Fruit fly (Drosophila melanogaster) whole organism, embryonic: ENCODE results near the gene Zif.
A peak's percentile ranks its signal among the peaks of the same experiment; 100 is the strongest.

Experiments
- Adf1 ChIP-seq: fragments of 200-800 bp; sonication (Bioruptor generic); IDR thresholded peaks from 2 replicates; pipeline ENCODE4 v1.3.6; 2022; ENCODE audit warnings: missing biosample characterization, missing genetic modification characterization
- Bdp1 ChIP-seq: fragments of 200-800 bp; sonication (Bioruptor generic); optimal IDR thresholded peaks from 3 replicates; lab custom pipeline; 2016; ENCODE audit warnings: missing biosample characterization, missing genetic modification characterization
- CG1024 ChIP-seq: fragments of 200-800 bp; sonication (Bioruptor generic); IDR thresholded peaks from 2 replicates; pipeline ENCODE4 v1.3.6; 2022; ENCODE audit warnings: missing biosample characterization, missing genetic modification characterization
- CG15696 ChIP-seq: fragments of 200-800 bp; sonication (Bioruptor generic); optimal IDR thresholded peaks from 2 replicates; lab custom pipeline; 2019; ENCODE audit warnings: missing biosample characterization, mild to moderate bottlenecking, missing genetic modification characterization, moderate library complexity
- CG16815 ChIP-seq: fragments of 200-800 bp; sonication (Bioruptor generic); optimal IDR thresholded peaks from 3 replicates; lab custom pipeline; 2017; ENCODE audit warnings: missing biosample characterization, mild to moderate bottlenecking, missing genetic modification characterization
- CG2116 ChIP-seq: fragments of 200-800 bp; sonication (Bioruptor generic); optimal IDR thresholded peaks from 3 replicates; lab custom pipeline; 2018; ENCODE audit warnings: missing biosample characterization, mild to moderate bottlenecking, missing genetic modification characterization
- CG31365 ChIP-seq: fragments of 200-800 bp; sonication (Bioruptor generic); optimal IDR thresholded peaks from 2 replicates; lab custom pipeline; 2018; ENCODE audit warnings: missing biosample characterization, mild to moderate bottlenecking, missing genetic modification characterization
- CG3163 ChIP-seq: fragments of 200-800 bp; sonication (Bioruptor generic); optimal IDR thresholded peaks from 3 replicates; lab custom pipeline; 2016; ENCODE audit warnings: missing biosample characterization, missing genetic modification characterization
- CG3847 ChIP-seq: fragments of 200-800 bp; sonication (Bioruptor generic); IDR thresholded peaks from 2 replicates; pipeline ENCODE4 v1.3.6; 2022; ENCODE audit warnings: missing biosample characterization, missing genetic modification characterization
- CG4617 ChIP-seq: fragments of 200-800 bp; sonication (Bioruptor generic); optimal IDR thresholded peaks from 3 replicates; lab custom pipeline; 2016; ENCODE audit warnings: missing biosample characterization, missing genetic modification characterization, borderline replicate concordance
- CG6175 ChIP-seq: fragments of 200-800 bp; sonication (Bioruptor generic); IDR thresholded peaks from 3 replicates; pipeline ENCODE4 v1.3.6; 2022; ENCODE audit warnings: missing biosample characterization, missing genetic modification characterization
- CG6654 ChIP-seq: fragments of 200-800 bp; sonication (Bioruptor generic); optimal IDR thresholded peaks from 2 replicates; lab custom pipeline; 2017; ENCODE audit warnings: missing biosample characterization, mild to moderate bottlenecking, missing genetic modification characterization
- CG7372 ChIP-seq: fragments of 200-800 bp; sonication (Bioruptor generic); IDR thresholded peaks from 2 replicates; pipeline ENCODE4 v1.3.6; 2022; ENCODE audit warnings: missing biosample characterization, missing genetic modification characterization
- CG7963 ChIP-seq: fragments of 200-800 bp; sonication (Bioruptor generic); IDR thresholded peaks from 3 replicates; pipeline ENCODE4 v1.3.6; 2022; ENCODE audit warnings: missing biosample characterization, missing genetic modification characterization; ENCODE audit not compliant: partially characterized antibody
- CG8765 ChIP-seq: fragments of 200-800 bp; sonication (Bioruptor generic); IDR thresholded peaks from 2 replicates; pipeline ENCODE4 v1.3.6; 2022; ENCODE audit warnings: missing biosample characterization, missing genetic modification characterization
- CG9437 ChIP-seq: fragments of 200-800 bp; sonication (Bioruptor generic); optimal IDR thresholded peaks from 2 replicates; lab custom pipeline; 2018; ENCODE audit warnings: missing biosample characterization, mild to moderate bottlenecking, missing genetic modification characterization
- Dip2 ChIP-seq: fragments of 200-800 bp; sonication (Bioruptor generic); IDR thresholded peaks from 2 replicates; pipeline ENCODE4 v1.3.6; 2022; ENCODE audit warnings: missing biosample characterization, missing genetic modification characterization
- Elba2 ChIP-seq: fragments of 200-800 bp; sonication (Bioruptor generic); optimal IDR thresholded peaks from 3 replicates; lab custom pipeline; 2016; ENCODE audit warnings: missing biosample characterization, missing genetic modification characterization
- HLH3B ChIP-seq: fragments of 200-800 bp; sonication (Bioruptor generic); IDR thresholded peaks from 2 replicates; pipeline ENCODE4 v1.3.6; 2022; ENCODE audit warnings: missing biosample characterization, missing genetic modification characterization
- HLH4C ChIP-seq: fragments of 200-800 bp; sonication (Bioruptor generic); IDR thresholded peaks from 3 replicates; pipeline ENCODE4 v1.3.6; 2022; ENCODE audit warnings: missing biosample characterization, missing genetic modification characterization; ENCODE audit not compliant: partially characterized antibody
- NC2β ChIP-seq: fragments of 200-800 bp; sonication (Bioruptor generic); optimal IDR thresholded peaks from 2 replicates; lab custom pipeline; 2016; ENCODE audit warnings: missing biosample characterization, missing genetic modification characterization
- Oli ChIP-seq: fragments of 200-800 bp; sonication (Bioruptor generic); optimal IDR thresholded peaks from 2 replicates; lab custom pipeline; 2018; ENCODE audit warnings: missing biosample characterization, mild to moderate bottlenecking, missing genetic modification characterization, moderate library complexity
- PHDP ChIP-seq: fragments of 200-800 bp; sonication (Bioruptor generic); optimal IDR thresholded peaks from 3 replicates; lab custom pipeline; 2018; ENCODE audit warnings: missing biosample characterization, mild to moderate bottlenecking, missing genetic modification characterization, moderate library complexity
- Poxn ChIP-seq: fragments of 200-800 bp; sonication (Bioruptor generic); IDR thresholded peaks from 2 replicates; pipeline ENCODE4 v1.3.6; 2022; ENCODE audit warnings: missing biosample characterization, missing genetic modification characterization
- Sin3A ChIP-seq: fragments of >200 bp; optimal IDR thresholded peaks from 2 replicates; lab custom pipeline; 2018
- Sox102F ChIP-seq: fragments of 200-800 bp; sonication (Bioruptor generic); optimal IDR thresholded peaks from 2 replicates; lab custom pipeline; 2018; ENCODE audit warnings: missing biosample characterization, mild to moderate bottlenecking, missing genetic modification characterization, moderate library complexity
- Sry-β ChIP-seq: fragments of 200-800 bp; sonication (Bioruptor generic); optimal IDR thresholded peaks from 2 replicates; lab custom pipeline; 2018; ENCODE audit warnings: missing biosample characterization, mild to moderate bottlenecking, missing genetic modification characterization, moderate library complexity
- TFAM ChIP-seq: fragments of 200-800 bp; sonication (Bioruptor generic); optimal IDR thresholded peaks from 2 replicates; lab custom pipeline; 2017; ENCODE audit warnings: missing biosample characterization, missing genetic modification characterization, inconsistent platforms
- ato ChIP-seq: fragments of 200-800 bp; sonication (Bioruptor generic); IDR thresholded peaks from 2 replicates; pipeline ENCODE4 v1.3.6; 2022; ENCODE audit warnings: missing biosample characterization, missing genetic modification characterization; ENCODE audit not compliant: partially characterized antibody
- bsh ChIP-seq, 2 experiments: fragments of 200-800 bp; sonication (Bioruptor generic); optimal IDR thresholded peaks; 2 replicates each; lab custom pipeline; 2017 to 2018; ENCODE audit warnings: mild to moderate bottlenecking in 2 of 2, missing biosample characterization in 2 of 2, missing genetic modification characterization in 2 of 2, moderate library complexity in 1 of 2
- gt ChIP-seq: fragments of 200-800 bp; sonication (Bioruptor generic); IDR thresholded peaks from 2 replicates; pipeline ENCODE4 v1.3.6; 2022; ENCODE audit warnings: missing biosample characterization, missing genetic modification characterization
- ham ChIP-seq: fragments of 200-800 bp; sonication (Bioruptor generic); IDR thresholded peaks from 2 replicates; pipeline ENCODE4 v1.3.6; 2022; ENCODE audit warnings: missing biosample characterization, missing genetic modification characterization
- jumu ChIP-seq: fragments of 200-800 bp; sonication (Bioruptor generic); optimal IDR thresholded peaks from 3 replicates; lab custom pipeline; 2016; ENCODE audit warnings: missing biosample characterization, missing genetic modification characterization
- kay ChIP-seq: fragments of 200-800 bp; sonication (Bioruptor generic); optimal IDR thresholded peaks from 2 replicates; lab custom pipeline; 2016; ENCODE audit warnings: missing biosample characterization, missing genetic modification characterization
- kni ChIP-seq: fragments of 200-800 bp; sonication (Bioruptor generic); optimal IDR thresholded peaks from 3 replicates; lab custom pipeline; 2017; ENCODE audit warnings: mild to moderate bottlenecking, missing biosample characterization, missing genetic modification reagents, missing genetic modification characterization
- maf-S ChIP-seq: fragments of 200-800 bp; sonication (Bioruptor generic); optimal IDR thresholded peaks from 2 replicates; lab custom pipeline; 2016; ENCODE audit warnings: missing biosample characterization, missing genetic modification characterization
- mirr ChIP-seq: fragments of 200-800 bp; sonication (Bioruptor generic); optimal IDR thresholded peaks from 3 replicates; lab custom pipeline; 2018; ENCODE audit warnings: missing biosample characterization, mild to moderate bottlenecking, missing genetic modification characterization
- nerfin-1 ChIP-seq: fragments of 200-800 bp; sonication (Bioruptor generic); optimal IDR thresholded peaks from 3 replicates; lab custom pipeline; 2019; ENCODE audit warnings: missing biosample characterization, mild to moderate bottlenecking, missing genetic modification characterization, moderate library complexity
- nerfin-2 ChIP-seq: fragments of 200-800 bp; sonication (Bioruptor generic); IDR thresholded peaks from 2 replicates; pipeline ENCODE4 v1.3.6; 2022; ENCODE audit warnings: missing biosample characterization, missing genetic modification characterization; ENCODE audit not compliant: partially characterized antibody
- odd ChIP-seq: fragments of 200-800 bp; sonication (Bioruptor generic); optimal IDR thresholded peaks from 2 replicates; lab custom pipeline; 2017; ENCODE audit warnings: missing biosample characterization, mild to moderate bottlenecking, missing genetic modification characterization
- org-1 ChIP-seq: fragments of 200-800 bp; sonication (Bioruptor generic); optimal IDR thresholded peaks from 2 replicates; lab custom pipeline; 2017; ENCODE audit warnings: missing biosample characterization, missing genetic modification characterization
- otp ChIP-seq: fragments of 200-800 bp; sonication (Bioruptor generic); IDR thresholded peaks from 3 replicates; pipeline ENCODE4, ENCODE4 v1.3.6; 2022; ENCODE audit warnings: missing biosample characterization, missing genetic modification characterization
- p53 ChIP-seq: fragments of 200-800 bp; sonication (Bioruptor generic); optimal IDR thresholded peaks from 2 replicates; lab custom pipeline; 2016; ENCODE audit warnings: missing biosample characterization, missing genetic modification characterization
- pum ChIP-seq: fragments of 200-800 bp; sonication (Bioruptor generic); optimal IDR thresholded peaks from 2 replicates; lab custom pipeline; 2016; ENCODE audit warnings: missing biosample characterization, missing genetic modification characterization
- row ChIP-seq: fragments of 200-800 bp; sonication (Bioruptor generic); IDR thresholded peaks from 3 replicates; pipeline ENCODE4 v1.3.6; 2022; ENCODE audit warnings: missing biosample characterization, missing genetic modification characterization
- run ChIP-seq: fragments of 200-800 bp; sonication (Bioruptor generic); optimal IDR thresholded peaks from 3 replicates; lab custom pipeline; 2018; ENCODE audit warnings: missing biosample characterization, mild to moderate bottlenecking, missing genetic modification characterization
- scrt ChIP-seq: fragments of 200-800 bp; sonication (Bioruptor generic); optimal IDR thresholded peaks from 2 replicates; lab custom pipeline; 2018; ENCODE audit warnings: missing biosample characterization, mild to moderate bottlenecking, missing genetic modification characterization, moderate library complexity
- sd ChIP-seq: fragments of 200-800 bp; sonication (Bioruptor generic); optimal IDR thresholded peaks from 3 replicates; lab custom pipeline; 2018; ENCODE audit warnings: missing biosample characterization, mild to moderate bottlenecking, missing genetic modification characterization, moderate library complexity
- slp2 ChIP-seq: fragments of 200-800 bp; sonication (Bioruptor generic); optimal IDR thresholded peaks from 2 replicates; lab custom pipeline; 2016; ENCODE audit warnings: missing biosample characterization, missing genetic modification characterization
- ssp ChIP-seq: fragments of 200-800 bp; sonication (Bioruptor generic); IDR thresholded peaks from 2 replicates; pipeline ENCODE4 v1.3.6; 2022; ENCODE audit warnings: missing biosample characterization, missing genetic modification characterization
- trh ChIP-seq: fragments of 200-800 bp; sonication (Bioruptor generic); optimal IDR thresholded peaks from 2 replicates; lab custom pipeline; 2016; ENCODE audit warnings: missing biosample characterization, missing genetic modification characterization
- wdn ChIP-seq: fragments of 200-800 bp; sonication (Bioruptor generic); IDR thresholded peaks from 2 replicates; pipeline ENCODE4 v1.3.6; 2022; ENCODE audit warnings: missing biosample characterization, missing genetic modification characterization

Gene Zif

dm6 chr3R:6409153-6409571 is 47.7 kb upstream of the Zif start (continued):
- TF ChIP-seq odd (GFP tag; lab: Kevin White, UChicago) (no peak), Elba2 (GFP tag; lab: Kevin White, UChicago) (no peak), Oli (tag; lab: Kevin White, UChicago) (no peak), CG6175 (GFP tag; lab: Robert Waterston, UW) (no peak), CG3847 (GFP tag; lab: Robert Waterston, UW) (no peak), CG9437 (GFP tag; lab: Kevin White, UChicago) (no peak), HLH4C (no peak), CG15696 (no peak), CG8765 (no peak), maf-S (GFP tag; lab: Kevin White, UChicago) (no peak), CG1024 (GFP tag; lab: Robert Waterston, UW) (0 out of 2 replicates have a peak, but pooled peaks have one; percentile 30), HLH3B (GFP tag; lab: Robert Waterston, UW) (no peak; the same call in 1 of the 2 replicates), CG6654 (GFP tag; lab: Kevin White, UChicago) (no peak), kni (peak; percentile 81), CG3163 (GFP tag; lab: Kevin White, UChicago) (peak; percentile 18), nerfin-2 (GFP tag; lab: Robert Waterston, UW) (no peak), trh (GFP tag; lab: Kevin White, UChicago) (no peak), pum (GFP tag; lab: Kevin White, UChicago) (no peak), slp2 (GFP tag; lab: Kevin White, UChicago) (no peak), Sry-β (GFP tag; lab: Kevin White, UChicago) (no peak), Poxn (GFP tag; lab: Robert Waterston, UW) (no peak), Dip2 (GFP tag; lab: Robert Waterston, UW) (no peak), run (tag; lab: Kevin White, UChicago) (no peak), sd (no peak), p53 (no peak), TFAM (GFP tag; lab: Kevin White, UChicago) (no peak), CG7372 (0 out of 2 replicates have a peak, but pooled peaks have one; percentile 8), wdn (no peak), Adf1 (GFP tag; lab: Robert Waterston, UW) (no peak), Sin3A (lab: Kevin White, UChicago) (no peak), CG7963 (GFP tag; lab: Robert Waterston, UW) (no peak), bsh (GFP tag; optimal IDR thresholded peaks at IDR 0.05; lab: Kevin White, UChicago) (peak in 1 of 2 experiments; percentile 26), CG4617 (GFP tag; lab: Kevin White, UChicago) (no peak), scrt (GFP tag; lab: Kevin White, UChicago) (no peak), NC2β (GFP tag; lab: Kevin White, UChicago) (no peak), CG16815 (GFP tag; lab: Kevin White, UChicago) (no peak), ssp (no peak), row (GFP tag; lab: Robert Waterston, UW) (no peak), CG2116 (GFP tag; lab: Kevin White, UChicago) (no peak), mirr (GFP tag; lab: Kevin White, UChicago) (no peak), nerfin-1 (tag; lab: Kevin White, UChicago) (peak; percentile 6), org-1 (GFP tag; lab: Kevin White, UChicago) (no peak), jumu (no peak), otp (GFP tag; lab: Robert Waterston, UW) (no peak), CG31365 (tag; lab: Kevin White, UChicago) (no peak), Sox102F (GFP tag; lab: Kevin White, UChicago) (no peak), ato (GFP tag; lab: Robert Waterston, UW) (no peak), kay (GFP tag; lab: Kevin White, UChicago) (no peak), ham (GFP tag; lab: Robert Waterston, UW) (no peak), Bdp1 (GFP tag; lab: Kevin White, UChicago) (no peak), gt (GFP tag; lab: Robert Waterston, UW) (no peak), PHDP (tag; lab: Kevin White, UChicago) (no peak)
